Worm (Caenorhabditis elegans) whole organism, L4/young adult: ENCODE data around the gene uroc-1.

Experiments used
- W03F9.2 ChIP-seq: fragments of 150-350 bp; optimal IDR thresholded peaks from 2 replicates; lab custom pipeline; 2014; ENCODE audit warnings: missing biosample characterization, missing genetic modification characterization
- dao-5 ChIP-seq: sonication (generic microtip); optimal IDR thresholded peaks from 2 replicates; lab custom pipeline; 2016; ENCODE audit warnings: missing genotype, missing genetic modification characterization, moderate library complexity, missing compliant biosample characterization
- him-1 ChIP-seq: sonication (generic microtip); optimal IDR thresholded peaks from 2 replicates; lab custom pipeline; 2016; ENCODE audit warnings: missing genotype, missing genetic modification reagents, missing genetic modification characterization, missing compliant biosample characterization

DNA sequence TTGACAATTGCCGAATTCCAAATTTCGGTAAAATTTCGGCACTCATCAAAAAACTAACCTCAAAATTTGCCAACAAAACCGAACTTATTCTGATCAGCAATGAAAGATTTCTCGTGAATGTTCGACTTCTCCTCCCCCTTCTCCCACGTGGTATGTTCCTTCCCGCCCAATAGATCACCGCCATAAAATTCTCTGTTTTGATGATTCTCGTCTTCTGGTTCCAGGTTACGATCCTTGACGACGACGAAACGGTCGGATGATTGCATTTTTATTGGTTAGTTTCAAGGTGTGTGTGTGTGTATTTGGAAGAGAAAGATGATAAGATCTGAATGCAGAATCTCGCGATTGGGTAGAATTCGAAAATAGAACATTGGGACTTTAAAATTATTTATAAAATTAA is at the start of gene uroc-1:
- no peak for TF ChIP-seq him-1 (tag; lab: Kevin White, UChicago)
- TF ChIP-seq W03F9.2 (tag; lab: Kevin White, UChicago) = no peak
- no peak for TF ChIP-seq dao-5 (tag; lab: Kevin White, UChicago)
